Fruit fly (Drosophila melanogaster) whole organism, pupa: ENCODE data around the gene Snx27.

Experiments used
- CG10348 ChIP-seq: fragments of 200-800 bp; sonication (Bioruptor generic); IDR thresholded peaks from 2 replicates; pipeline ENCODE4 v1.3.6; 2022; ENCODE audit warnings: missing biosample characterization, missing genetic modification characterization
- CG12605 ChIP-seq: fragments of 200-800 bp; sonication (Bioruptor generic); IDR thresholded peaks from 2 replicates; pipeline ENCODE4 v1.3.6; 2022; ENCODE audit warnings: missing biosample characterization, missing genetic modification characterization
- CG34367 ChIP-seq: fragments of 200-800 bp; sonication (Bioruptor generic); optimal IDR thresholded peaks from 2 replicates; lab custom pipeline; 2018; ENCODE audit warnings: missing biosample characterization, mild to moderate bottlenecking, missing genetic modification characterization
- CG9948 ChIP-seq: fragments of 200-800 bp; sonication (Bioruptor generic); optimal IDR thresholded peaks from 2 replicates; lab custom pipeline; 2018; ENCODE audit warnings: missing biosample characterization, mild to moderate bottlenecking, missing genetic modification characterization, moderate library complexity
- EcR ChIP-seq: fragments of 200-800 bp; sonication (Bioruptor generic); optimal IDR thresholded peaks from 3 replicates; lab custom pipeline; 2019; ENCODE audit warnings: missing biosample characterization, missing genetic modification characterization, mild to moderate bottlenecking, moderate library complexity, missing genetic modification reagents
- fd96Ca ChIP-seq: fragments of 200-800 bp; sonication (Bioruptor generic); IDR thresholded peaks from 3 replicates; pipeline ENCODE4 v1.3.6; 2022; ENCODE audit warnings: missing biosample characterization, missing genetic modification characterization

DNA sequence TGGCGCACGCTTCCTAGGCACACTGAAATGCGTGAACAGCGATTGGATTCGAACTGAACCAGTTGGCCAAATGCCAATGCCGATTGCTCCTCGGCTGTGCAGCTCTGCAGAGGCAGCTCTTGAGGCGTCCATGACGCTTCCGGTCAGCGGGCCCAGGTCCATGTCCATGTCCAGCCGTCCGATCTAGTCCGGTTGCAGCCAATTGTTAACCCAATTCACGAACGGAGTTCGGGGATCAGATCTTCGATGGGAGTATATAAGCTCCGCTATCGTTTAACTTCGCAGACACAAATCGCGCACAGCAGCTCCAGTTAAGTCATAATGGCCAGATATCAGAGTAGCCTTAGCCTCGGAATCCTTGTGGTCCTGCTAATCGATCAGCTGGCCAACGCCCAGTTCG is 54.9 kb downstream of the Snx27 start, which contains the start of gene CG42449:
- TF ChIP-seq CG10348 (no peak), EcR (GFP tag; lab: Kevin White, UChicago) (no peak), CG34367 (no peak), fd96Ca (GFP tag; lab: Robert Waterston, UW) (no peak), CG12605 (GFP tag; lab: Robert Waterston, UW) (no peak), CG9948 (tag; lab: Kevin White, UChicago) (no peak)
